Worm (Caenorhabditis elegans) whole organism, midembryonic: ENCODE measurements around the gene chca-1.

Experiments
- T22C8.4 ChIP-seq: fragments of 200-800 bp; sonication (Bioruptor generic); IDR thresholded peaks from 2 replicates; pipeline ENCODE4 v1.3.6; 2022; ENCODE audit warnings: missing genetic modification characterization, missing compliant biosample characterization
- cog-1 ChIP-seq: sonication (generic microtip); optimal IDR thresholded peaks from 2 replicates; lab custom pipeline; 2016; ENCODE audit warnings: missing genetic modification characterization, missing compliant biosample characterization
- flt-1 ChIP-seq: fragments of 200-800 bp; sonication (Bioruptor generic); IDR thresholded peaks from 2 replicates; pipeline ENCODE4 v1.3.6; 2022; ENCODE audit warnings: missing genetic modification characterization, missing compliant biosample characterization
- klf-2 ChIP-seq: fragments of 200-800 bp; sonication (Bioruptor generic); conservative IDR thresholded peaks from 2 replicates; pipeline ENCODE4 v1.3.6; 2022; ENCODE audit warnings: missing genetic modification reagents, missing genetic modification characterization, missing compliant biosample characterization
- med-1 ChIP-seq: sonication (generic microtip); optimal IDR thresholded peaks from 2 replicates; lab custom pipeline; 2017; ENCODE audit warnings: missing genetic modification characterization, mild to moderate bottlenecking, missing compliant biosample characterization, antibody characterized with exemption, missing genetic modification reagents; ENCODE audit not compliant: insufficient read depth
- ref-1 ChIP-seq: fragments of 200-800 bp; sonication (Bioruptor generic); conservative IDR thresholded peaks from 2 replicates; pipeline ENCODE4 v1.3.6; 2022; ENCODE audit warnings: missing genetic modification reagents, missing genetic modification characterization, missing compliant biosample characterization
- ztf-23 ChIP-seq: fragments of 200-800 bp; sonication (Bioruptor generic); IDR thresholded peaks from 2 replicates; pipeline ENCODE4 v1.3.6; 2022; ENCODE audit warnings: missing genetic modification reagents, missing genetic modification characterization, missing compliant biosample characterization

ce11 chrIV:9657753-9658152 lies 6.6 kb downstream of the chca-1 start, which contains the start of gene acc-1:
- TF ChIP-seq cog-1 (tag; lab: Kevin White, UChicago), result no peak
- TF ChIP-seq med-1 (GFP tag; lab: Kevin White, UChicago), result no peak
- TF ChIP-seq flt-1, result no peak
- no peak for TF ChIP-seq klf-2
- no peak for TF ChIP-seq ztf-23 (GFP tag; lab: Robert Waterston, UW)
- TF ChIP-seq ref-1 (GFP tag; lab: Robert Waterston, UW), result no peak
- TF ChIP-seq T22C8.4 (GFP tag; lab: Robert Waterston, UW), result no peak
